Fruit fly (Drosophila melanogaster): Measurements from ENCODE around the gene Dtd.

Dtd gene

DNA sequence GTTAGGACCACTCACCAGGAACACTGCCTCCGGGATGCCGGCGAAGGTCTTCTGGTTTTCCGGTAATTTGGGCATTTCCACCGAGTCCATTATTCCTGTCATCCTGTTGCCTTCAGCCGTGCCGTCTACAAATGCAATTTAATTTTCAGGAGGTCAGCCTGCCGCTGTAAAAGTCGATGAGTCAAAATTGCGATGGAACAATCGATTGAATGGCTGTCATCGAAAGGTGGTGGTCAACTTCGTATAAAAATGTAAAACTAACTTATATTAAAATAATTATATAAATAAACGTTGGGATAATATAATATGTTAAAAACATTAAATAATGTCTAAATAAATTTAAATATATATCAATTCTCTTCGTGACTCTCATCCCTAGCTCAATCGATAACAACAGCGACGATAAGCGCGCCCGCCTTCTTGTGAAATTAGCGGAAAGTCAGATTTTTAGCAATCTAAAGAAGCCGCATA lies 20.2 kb upstream of the Dtd start, which contains the start of the genes mgr and Irbp (continued):
- TF ChIP-seq CG4424 (GFP tag; optimal IDR thresholded peaks at IDR 0.05) (peak; percentile 90), dpn (GFP tag; optimal IDR thresholded peaks at IDR 0.05) (peak; percentile 18 to 92), unc-4 (GFP tag; IDR thresholded peaks at IDR 0.05; ENCODE audit: partially characterized antibody) (peak; percentile 83), CG8478 (optimal IDR thresholded peaks at IDR 0.05) (no peak), wor (GFP tag; IDR thresholded peaks at IDR 0.05) (peak; percentile 89), vvl (GFP tag; IDR thresholded peaks at IDR 0.05) (peak; percentile 97), ssp (GFP tag; IDR thresholded peaks at IDR 0.05) (peak; percentile 89), cg (GFP tag; optimal IDR thresholded peaks at IDR 0.05) (no peak), bowl (GFP tag; IDR thresholded peaks at IDR 0.05) (peak; percentile 84), CG11456 (GFP tag; IDR thresholded peaks at IDR 0.05) (peak; percentile 92), dimm (GFP tag; IDR thresholded peaks at IDR 0.05) (peak; percentile 84), CG31441 (GFP tag; IDR thresholded peaks at IDR 0.05) (peak; percentile 97), CG4820 (GFP tag; optimal IDR thresholded peaks at IDR 0.05) (peak; percentile 85), Max (GFP tag; optimal IDR thresholded peaks at IDR 0.05) (peak; percentile 87), CG14014 (GFP tag; IDR thresholded peaks at IDR 0.05) (peak; percentile 92), CG2678 (tag; optimal IDR thresholded peaks at IDR 0.05) (no peak), lov (optimal IDR thresholded peaks at IDR 0.05) (no peak), lov (GFP tag; IDR thresholded peaks at IDR 0.05) (peak; percentile 64; the same call in 1 of the 3 replicates), CG10267 (tag; optimal IDR thresholded peaks at IDR 0.05) (peak; percentile 90), CG4617 (GFP tag; optimal IDR thresholded peaks at IDR 0.05; ENCODE audit: borderline replicate concordance) (peak; percentile 47), fru (optimal IDR thresholded peaks at IDR 0.05) (no peak), CG11696 (GFP tag; IDR thresholded peaks at IDR 0.05) (peak; percentile 80), Meics (GFP tag; optimal IDR thresholded peaks at IDR 0.05) (peak; percentile 91), CG3065 (GFP tag; optimal IDR thresholded peaks at IDR 0.05) (peak; percentile 83), CG13775 (GFP tag; optimal IDR thresholded peaks at IDR 0.05) (peak; percentile 95), Awh (GFP tag; IDR thresholded peaks at IDR 0.05) (peak; percentile 91), Ptx1 (GFP tag; IDR thresholded peaks at IDR 0.05) (peak; percentile 96), Doc3 (GFP tag; IDR thresholded peaks at IDR 0.05; ENCODE audit: partially characterized antibody) (peak; percentile 86), zfh2 (GFP tag; optimal IDR thresholded peaks at IDR 0.05) (peak; percentile 68), tup (GFP tag; optimal IDR thresholded peaks at IDR 0.05) (peak; percentile 70), kah (GFP tag; optimal IDR thresholded peaks at IDR 0.05) (peak; percentile 68), CG8290 (GFP tag; optimal IDR thresholded peaks at IDR 0.05) (peak; percentile 83), CG8290 (tag; optimal IDR thresholded peaks at IDR 0.05) (peak in 1 of 2 experiments; percentile 32), ap (GFP tag; IDR thresholded peaks at IDR 0.05) (peak; percentile 88), CG6254 (GFP tag; optimal IDR thresholded peaks at IDR 0.05) (peak; percentile 83), dmrt99B (tag; optimal IDR thresholded peaks at IDR 0.05) (no peak), CG1647 (GFP tag; optimal IDR thresholded peaks at IDR 0.05) (peak; percentile 42), Oli (tag; optimal IDR thresholded peaks at IDR 0.05) (peak; percentile 89), gcm2 (GFP tag; optimal IDR thresholded peaks at IDR 0.05) (peak; percentile 9), jigr1 (GFP tag; IDR thresholded peaks at IDR 0.05) (peak; percentile 72; the same call in 2 of the 3 replicates), crc (GFP tag; optimal IDR thresholded peaks at IDR 0.05) (no peak), NFAT (GFP tag; IDR thresholded peaks at IDR 0.05) (peak; percentile 90), CG17612 (GFP tag; IDR thresholded peaks at IDR 0.05) (peak; percentile 78; the same call in 1 of the 2 replicates), CG2875 (GFP tag; optimal IDR thresholded peaks at IDR 0.05) (peak; percentile 79), sr (GFP tag; IDR thresholded peaks at IDR 0.05) (peak; percentile 13; the same call in 1 of the 3 replicates), CG9727 (GFP tag; optimal IDR thresholded peaks at IDR 0.05) (peak; percentile 94), CG2889 (GFP tag; IDR thresholded peaks at IDR 0.05) (peak; percentile 78; the same call in 2 of the 3 replicates), CG18262 (tag; optimal IDR thresholded peaks at IDR 0.05) (peak; percentile 93), CG14860 (GFP tag; IDR thresholded peaks at IDR 0.05; ENCODE audit: partially characterized antibody) (peak; percentile 85), CG9876 (GFP tag; optimal IDR thresholded peaks at IDR 0.05) (no peak), scrt (GFP tag; optimal IDR thresholded peaks at IDR 0.05) (peak; percentile 73), p53 (GFP tag; optimal IDR thresholded peaks at IDR 0.05) (no peak)

Measured in whole organism, embryonic.